Worm (Caenorhabditis elegans) whole organism, young adult: ENCODE data around the gene tra-2.
"Not testable (repeated sequence)": the region's sequence is repeated elsewhere in the genome, so short reads cannot be mapped to it uniquely, and the experiment has no call there.

ENCODE experiments used
- B0019.2 ChIP-seq: fragments of 200-800 bp; sonication (Bioruptor generic); conservative IDR thresholded peaks from 2 replicates; pipeline ENCODE4 v1.3.6; 2022; ENCODE audit warnings: missing genetic modification reagents, missing genetic modification characterization, missing compliant biosample characterization
- F33H1.4 ChIP-seq: fragments of 200-800 bp; sonication (Bioruptor generic); IDR thresholded peaks from 2 replicates; pipeline ENCODE4 v1.3.6; 2022; ENCODE audit warnings: missing genetic modification reagents, missing genetic modification characterization, missing compliant biosample characterization
- F39B2.1 ChIP-seq: fragments of 200-800 bp; sonication (Bioruptor generic); IDR thresholded peaks from 2 replicates; pipeline ENCODE4 v1.3.6; 2022; ENCODE audit warnings: missing genetic modification reagents, missing genetic modification characterization, missing compliant biosample characterization
- F49E8.2 ChIP-seq: sonication (generic microtip); optimal IDR thresholded peaks from 3 replicates; lab custom pipeline; 2017; ENCODE audit warnings: missing genetic modification characterization, mild to moderate bottlenecking, missing compliant biosample characterization, antibody characterized with exemption, moderate library complexity; ENCODE audit not compliant: insufficient read depth
- F52B5.7 ChIP-seq: sonication (generic microtip); optimal IDR thresholded peaks from 2 replicates; lab custom pipeline; 2016; ENCODE audit warnings: mild to moderate bottlenecking, missing genetic modification characterization, missing compliant biosample characterization
- F55B11.4 ChIP-seq: sonication (generic microtip); optimal IDR thresholded peaks from 2 replicates; lab custom pipeline; 2016; ENCODE audit warnings: missing compliant biosample characterization, missing genetic modification characterization, borderline replicate concordance; ENCODE audit not compliant: insufficient read depth
- F57A8.1 ChIP-seq: fragments of 200-800 bp; sonication (Bioruptor generic); optimal IDR thresholded peaks from 2 replicates; lab custom pipeline; 2018; ENCODE audit warnings: mild to moderate bottlenecking, missing genetic modification characterization, moderate library complexity, missing compliant biosample characterization
- T07F8.4 ChIP-seq: sonication (generic microtip); optimal IDR thresholded peaks from 2 replicates; lab custom pipeline; 2016; ENCODE audit warnings: mild to moderate bottlenecking, missing genetic modification characterization, moderate library complexity, missing compliant biosample characterization
- T26A5.8 ChIP-seq: sonication (generic microtip); optimal IDR thresholded peaks from 2 replicates; lab custom pipeline; 2016; ENCODE audit warnings: missing genetic modification characterization, missing compliant biosample characterization
- Y53G8AR.9 ChIP-seq: fragments of 200-800 bp; sonication (Bioruptor generic); conservative IDR thresholded peaks from 2 replicates; pipeline ENCODE4 v1.3.6; 2022; ENCODE audit warnings: missing genetic modification reagents, missing genetic modification characterization, missing compliant biosample characterization
- Y56A3A.18 ChIP-seq: fragments of 200-800 bp; sonication (Bioruptor generic); IDR thresholded peaks from 2 replicates; pipeline ENCODE4 v1.3.6; 2022; ENCODE audit warnings: missing genetic modification reagents, missing genetic modification characterization, missing compliant biosample characterization
- ZK185.1 ChIP-seq: sonication (generic microtip); optimal IDR thresholded peaks from 2 replicates; lab custom pipeline; 2016; ENCODE audit warnings: mild to moderate bottlenecking, missing genetic modification characterization, missing compliant biosample characterization; ENCODE audit not compliant: poor library complexity, severe bottlenecking
- aptf-2 ChIP-seq: fragments of 200-800 bp; sonication (Bioruptor generic); conservative IDR thresholded peaks from 2 replicates; pipeline ENCODE4 v1.3.6; 2022; ENCODE audit warnings: missing genetic modification reagents, missing genetic modification characterization, missing compliant biosample characterization
- attf-3 ChIP-seq: fragments of 200-800 bp; sonication (Bioruptor generic); conservative IDR thresholded peaks from 2 replicates; pipeline ENCODE4 v1.3.6; 2022; ENCODE audit warnings: missing genetic modification reagents, missing genetic modification characterization, missing compliant biosample characterization
- bed-2 ChIP-seq: fragments of 200-800 bp; sonication (Bioruptor generic); IDR thresholded peaks from 2 replicates; pipeline ENCODE4 v1.3.6; 2022; ENCODE audit warnings: missing genetic modification reagents, missing genetic modification characterization, missing compliant biosample characterization
- cebp-1 ChIP-seq, 2 experiments: fragments of 200-800 bp in 1 of 2; sonication (Bioruptor generic) in 1 of 2; sonication (generic microtip) in 1 of 2; IDR thresholded peaks in 1 of 2; optimal IDR thresholded peaks in 1 of 2; 2 replicates each; pipeline versions ENCODE4 v1.3.6 to Lab custom; 2017 to 2022; ENCODE audit warnings: missing compliant biosample characterization in 2 of 2, missing genetic modification characterization in 2 of 2, mild to moderate bottlenecking in 1 of 2, missing genetic modification reagents in 1 of 2, moderate library complexity in 1 of 2
- die-1 ChIP-seq: sonication (generic microtip); optimal IDR thresholded peaks from 2 replicates; lab custom pipeline; 2016; ENCODE audit warnings: missing genotype, mild to moderate bottlenecking, missing genetic modification characterization, missing compliant biosample characterization
- dpff-1 ChIP-seq: sonication (generic microtip); optimal IDR thresholded peaks from 2 replicates; lab custom pipeline; 2017; ENCODE audit warnings: mild to moderate bottlenecking, missing genetic modification characterization, missing compliant biosample characterization
- efl-1 ChIP-seq: fragments of 150-350 bp; optimal IDR thresholded peaks from 2 replicates; lab custom pipeline; 2014; ENCODE audit warnings: missing biosample characterization, missing genetic modification reagents, missing genetic modification characterization
- ets-4 ChIP-seq: fragments of 200-800 bp; sonication (Bioruptor generic); optimal IDR thresholded peaks from 2 replicates; lab custom pipeline; 2018; ENCODE audit warnings: mild to moderate bottlenecking, missing genetic modification characterization, missing compliant biosample characterization
- fkh-3 ChIP-seq: sonication (generic microtip); optimal IDR thresholded peaks from 2 replicates; lab custom pipeline; 2016; ENCODE audit warnings: mild to moderate bottlenecking, missing genetic modification characterization, missing compliant biosample characterization
- hlh-12 ChIP-seq: sonication (generic microtip); optimal IDR thresholded peaks from 2 replicates; lab custom pipeline; 2016; ENCODE audit warnings: missing genetic modification characterization, missing compliant biosample characterization
- hmg-1.2 ChIP-seq: fragments of 200-800 bp; sonication (Bioruptor generic); IDR thresholded peaks from 2 replicates; pipeline ENCODE4 v1.3.6; 2022; ENCODE audit warnings: missing genetic modification reagents, missing genetic modification characterization, missing compliant biosample characterization
- hmg-20 ChIP-seq: fragments of 200-800 bp; sonication (Bioruptor generic); IDR thresholded peaks from 2 replicates; pipeline ENCODE4 v1.3.6; 2022; ENCODE audit warnings: missing genetic modification reagents, missing genetic modification characterization, missing compliant biosample characterization
- let-607 ChIP-seq, 2 experiments: fragments of 200-800 bp in 1 of 2; sonication (Bioruptor generic) in 1 of 2; sonication (generic microtip) in 1 of 2; optimal IDR thresholded peaks; 2 replicates each; lab custom pipeline; 2016 to 2018; ENCODE audit warnings: mild to moderate bottlenecking in 2 of 2, missing compliant biosample characterization in 2 of 2, missing genetic modification characterization in 2 of 2, moderate library complexity in 2 of 2, missing genotype in 1 of 2
- lin-35 ChIP-seq, 3 experiments: fragments of 150-350 bp in 2 of 3; sonication (generic microtip) in 1 of 3; optimal IDR thresholded peaks; 2 replicates each; lab custom pipeline; 2014 to 2018; ENCODE audit warnings: missing biosample characterization in 3 of 3, missing genetic modification characterization in 3 of 3, missing genetic modification reagents in 3 of 3
- lin-54 ChIP-seq: fragments of 200-800 bp; sonication (Bioruptor generic); optimal IDR thresholded peaks from 2 replicates; lab custom pipeline; 2018; ENCODE audit warnings: mild to moderate bottlenecking, missing genetic modification characterization, missing compliant biosample characterization
- lsl-1 ChIP-seq: fragments of 200-800 bp; sonication (Bioruptor generic); optimal IDR thresholded peaks from 2 replicates; lab custom pipeline; 2018; ENCODE audit warnings: mild to moderate bottlenecking, missing genetic modification characterization, moderate library complexity, missing compliant biosample characterization
- madf-6 ChIP-seq: fragments of 200-800 bp; sonication (Bioruptor generic); IDR thresholded peaks from 2 replicates; pipeline ENCODE4 v1.3.6; 2022; ENCODE audit warnings: missing genetic modification reagents, missing genetic modification characterization, missing compliant biosample characterization
- mcd-1 ChIP-seq: fragments of 200-800 bp; sonication (Bioruptor generic); IDR thresholded peaks from 2 replicates; pipeline ENCODE4 v1.3.6; 2022; ENCODE audit warnings: missing genetic modification reagents, missing genetic modification characterization, missing compliant biosample characterization
- mes-4 ChIP-seq: sonication (generic microtip); optimal IDR thresholded peaks from 2 replicates; lab custom pipeline; 2016; ENCODE audit warnings: missing genotype, missing genetic modification characterization, missing compliant biosample characterization
- mxl-1 ChIP-seq: sonication (generic microtip); optimal IDR thresholded peaks from 2 replicates; lab custom pipeline; 2016; ENCODE audit warnings: missing genetic modification characterization, missing compliant biosample characterization
- nfya-2 ChIP-seq: fragments of 200-800 bp; sonication (Bioruptor generic); IDR thresholded peaks from 2 replicates; pipeline ENCODE4 v1.3.6; 2022; ENCODE audit warnings: missing genetic modification reagents, missing genetic modification characterization, missing compliant biosample characterization
- nhr-120 ChIP-seq: fragments of 200-800 bp; sonication (Bioruptor generic); IDR thresholded peaks from 2 replicates; pipeline ENCODE4 v1.3.6; 2022; ENCODE audit warnings: missing genetic modification characterization, missing compliant biosample characterization
- rec-8 ChIP-seq, 2 experiments: sonication (generic microtip); optimal IDR thresholded peaks; 2 replicates each; lab custom pipeline; 2016; ENCODE audit warnings: mild to moderate bottlenecking in 2 of 2, missing genetic modification characterization in 2 of 2, missing genetic modification reagents in 2 of 2, missing genotype in 2 of 2, missing biosample characterization in 1 of 2, missing compliant biosample characterization in 1 of 2, moderate library complexity in 1 of 2
- sdz-38 ChIP-seq: sonication (generic microtip); optimal IDR thresholded peaks from 2 replicates; lab custom pipeline; 2016; ENCODE audit warnings: missing genotype, missing genetic modification characterization, missing compliant biosample characterization
- snpc-1.1 ChIP-seq: sonication (generic microtip); optimal IDR thresholded peaks from 2 replicates; lab custom pipeline; 2017; ENCODE audit warnings: missing genetic modification characterization, mild to moderate bottlenecking, missing compliant biosample characterization, antibody characterized with exemption, moderate library complexity, missing genotype, missing genetic modification reagents; ENCODE audit not compliant: insufficient read depth
- snpc-3.4 ChIP-seq: sonication (generic microtip); optimal IDR thresholded peaks from 2 replicates; lab custom pipeline; 2017; ENCODE audit warnings: missing genetic modification characterization, mild to moderate bottlenecking, missing compliant biosample characterization, antibody characterized with exemption, moderate library complexity, missing genotype, missing genetic modification reagents
- snpc-4 ChIP-seq, 5 experiments: fragments of 150-350 bp in 1 of 5; sonication (generic microtip) in 4 of 5; optimal IDR thresholded peaks; 2 replicates each; lab custom pipeline; 2014 to 2018; ENCODE audit warnings: missing genetic modification characterization in 5 of 5, missing biosample characterization in 3 of 5, antibody characterized with exemption in 2 of 5, mild to moderate bottlenecking in 2 of 5, missing compliant biosample characterization in 2 of 5, missing genotype in 2 of 5, moderate library complexity in 2 of 5, missing genetic modification reagents in 1 of 5
- sptf-2 ChIP-seq: fragments of 200-800 bp; sonication (Bioruptor generic); optimal IDR thresholded peaks from 2 replicates; lab custom pipeline; 2018; ENCODE audit warnings: mild to moderate bottlenecking, missing genetic modification characterization, missing compliant biosample characterization
- tbp1 ChIP-seq: fragments of 200-800 bp; sonication (Bioruptor generic); optimal IDR thresholded peaks from 2 replicates; lab custom pipeline; 2018; ENCODE audit warnings: mild to moderate bottlenecking, missing genetic modification characterization, missing compliant biosample characterization
- ztf-22 ChIP-seq: fragments of 200-800 bp; sonication (Bioruptor generic); optimal IDR thresholded peaks from 2 replicates; lab custom pipeline; 2018; ENCODE audit warnings: mild to moderate bottlenecking, missing genetic modification characterization, moderate library complexity, missing compliant biosample characterization

Gene tra-2

DNA sequence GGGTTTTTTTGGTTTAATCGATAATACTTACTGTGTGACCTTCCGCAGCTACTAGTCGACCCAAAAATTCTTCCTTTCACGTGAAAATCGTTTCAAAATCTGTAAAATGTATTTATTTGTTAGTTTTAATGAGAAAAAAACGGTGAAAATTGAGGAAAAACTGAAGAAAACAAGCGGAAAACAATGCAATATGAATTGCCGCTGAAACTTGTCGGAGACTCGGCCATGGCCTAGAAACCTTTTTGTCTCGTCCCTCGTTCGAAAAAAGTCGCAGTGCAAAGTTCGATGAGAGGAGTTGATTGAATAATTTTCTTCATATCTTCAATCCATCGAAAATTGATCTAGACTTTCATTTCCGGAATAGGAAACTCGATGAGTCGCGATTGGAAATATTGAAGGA lies 12.3 kb upstream of the tra-2 start, which contains the start of gene C15F1.8:
Gene C15F1.8 (minus strand): TSS at position 101 of the 400 bp plus-strand sequence.
- not testable (repeated sequence) for TF ChIP-seq snpc-1.1, T26A5.8, F52B5.7 (tag; lab: Kevin White, UChicago)

DNA sequence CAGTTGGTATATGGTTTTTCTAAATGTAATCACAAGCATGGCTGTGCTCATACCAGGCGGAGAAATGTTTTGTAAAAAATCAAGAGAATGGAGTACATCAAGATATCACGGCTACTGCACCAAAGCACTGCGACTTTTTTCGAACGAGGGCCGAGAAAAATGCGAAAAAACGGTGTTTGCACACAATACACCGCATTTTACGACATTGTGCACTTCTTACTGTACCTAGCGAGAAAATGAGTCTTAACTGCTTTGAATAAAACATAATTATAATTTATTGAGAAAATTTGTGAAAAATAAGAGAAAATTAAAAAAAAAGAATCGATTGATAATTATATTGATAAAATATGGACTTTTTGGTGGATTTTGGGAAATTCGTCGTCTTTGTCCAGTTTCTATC lies 10.3 kb upstream of the tra-2 start:
- TF ChIP-seq lsl-1 (GFP tag; lab: Kevin White, UChicago) (peak; percentile 55), nhr-120 (GFP tag; lab: Robert Waterston, UW) (no peak), snpc-3.4 (tag; lab: Kevin White, UChicago) (peak; percentile 1), rec-8 (tag; optimal IDR thresholded peaks at IDR 0.05; lab: Kevin White, UChicago) (peak in 1 of 2 experiments; percentile 1), attf-3 (GFP tag; lab: Robert Waterston, UW) (no peak), aptf-2 (no peak), F39B2.1 (GFP tag; lab: Robert Waterston, UW) (no peak), sptf-2 (no peak), madf-6 (GFP tag; lab: Robert Waterston, UW) (peak; percentile 45; the same call in 1 of the 2 replicates), hlh-12 (tag; lab: Kevin White, UChicago) (no peak)

DNA sequence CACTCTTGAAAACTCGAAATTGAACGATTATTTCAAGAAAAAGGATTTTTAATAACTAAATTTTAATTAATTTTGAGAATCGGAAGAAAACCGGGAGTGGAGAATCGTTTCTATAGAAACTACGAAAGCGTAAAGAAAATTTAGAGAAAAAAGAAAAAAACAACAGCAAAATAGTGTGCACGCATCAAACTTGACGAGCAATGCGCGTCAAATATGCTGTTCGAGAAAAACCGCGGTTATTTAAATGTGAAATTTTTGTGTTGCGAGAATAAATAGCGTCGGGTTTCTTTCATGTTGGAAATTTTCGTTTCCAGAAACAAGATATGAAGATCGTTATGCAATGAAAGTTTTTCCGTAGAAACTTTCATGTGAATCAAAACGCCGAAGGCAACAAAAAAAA lies 8.5 kb upstream of the tra-2 start:
- peak; percentile 68 for TF ChIP-seq lin-54 (GFP tag; lab: Kevin White, UChicago)
- no peak for TF ChIP-seq die-1 (tag; lab: Kevin White, UChicago)
- no peak for TF ChIP-seq fkh-3 (tag; lab: Kevin White, UChicago)
- no peak for TF ChIP-seq F52B5.7 (tag; lab: Kevin White, UChicago)
- TF ChIP-seq hmg-1.2 (GFP tag; lab: Robert Waterston, UW), result peak; percentile 31; the same call in 1 of the 2 replicates
- TF ChIP-seq bed-2, result no peak
- TF ChIP-seq ets-4 (GFP tag; lab: Kevin White, UChicago), result no peak
- no peak for TF ChIP-seq mes-4 (tag; lab: Kevin White, UChicago)
- peak; percentile 55; the same call in 1 of the 2 replicates for TF ChIP-seq attf-3 (GFP tag; lab: Robert Waterston, UW)
- TF ChIP-seq T26A5.8 (tag; lab: Kevin White, UChicago), result no peak
- TF ChIP-seq cebp-1 (GFP tag; IDR thresholded peaks at IDR 0.05; lab: Robert Waterston, UW), result no peak
- no peak for TF ChIP-seq cebp-1 (tag; optimal IDR thresholded peaks at IDR 0.05; lab: Kevin White, UChicago)
- TF ChIP-seq F57A8.1 (GFP tag; lab: Kevin White, UChicago), result no peak
- peak; percentile 14; the same call in 1 of the 2 replicates for TF ChIP-seq mcd-1 (GFP tag; lab: Robert Waterston, UW)
- TF ChIP-seq F49E8.2 (tag; lab: Kevin White, UChicago), result no peak
- TF ChIP-seq lin-35 (GFP tag; optimal IDR thresholded peaks at IDR 0.05; lab: Kevin White, UChicago), result peak in 2 of 3 experiments; percentile 6 to 72
- TF ChIP-seq let-607 (tag; optimal IDR thresholded peaks at IDR 0.05; lab: Kevin White, UChicago), result no peak
- TF ChIP-seq T07F8.4, result no peak
- TF ChIP-seq ztf-22 (GFP tag; lab: Kevin White, UChicago), result no peak
- TF ChIP-seq nfya-2 (GFP tag; lab: Robert Waterston, UW), result no peak
- no peak for TF ChIP-seq hmg-20 (GFP tag; lab: Robert Waterston, UW)
- no peak for TF ChIP-seq Y53G8AR.9
- no peak for TF ChIP-seq dpff-1
- TF ChIP-seq ZK185.1, result no peak
- TF ChIP-seq B0019.2, result no peak
- no peak for TF ChIP-seq F33H1.4
- no peak for TF ChIP-seq mxl-1 (tag; lab: Kevin White, UChicago)
- no peak for TF ChIP-seq F55B11.4 (tag; lab: Kevin White, UChicago)
- TF ChIP-seq efl-1, result peak; percentile 54
- no peak for TF ChIP-seq snpc-4 (GFP tag; optimal IDR thresholded peaks at IDR 0.05; lab: Kevin White, UChicago)
- TF ChIP-seq snpc-4 (tag; optimal IDR thresholded peaks at IDR 0.05; lab: Kevin White, UChicago), result peak in 1 of 4 experiments; percentile 11
- TF ChIP-seq tbp1, result no peak
- TF ChIP-seq sdz-38 (tag; lab: Kevin White, UChicago), result no peak
- no peak for TF ChIP-seq Y56A3A.18 (GFP tag; lab: Robert Waterston, UW)
